Fruit fly (Drosophila melanogaster) whole organism, wandering third instar larva: ENCODE results near the gene strat.

ENCODE experiments used
- Abd-B ChIP-seq: fragments of >200 bp; optimal IDR thresholded peaks from 2 replicates; lab custom pipeline; 2017; ENCODE audit warnings: missing biosample characterization, missing genetic modification characterization
- CG32264 ChIP-seq: fragments of 200-800 bp; sonication (Bioruptor generic); optimal IDR thresholded peaks from 2 replicates; lab custom pipeline; 2016; ENCODE audit warnings: missing biosample characterization, missing genetic modification characterization
- CG9705 ChIP-seq: fragments of 200-800 bp; sonication (Bioruptor generic); optimal IDR thresholded peaks from 2 replicates; lab custom pipeline; 2018; ENCODE audit warnings: missing biosample characterization, mild to moderate bottlenecking, missing genetic modification characterization
- CrebA ChIP-seq: fragments of 200-800 bp; sonication (Bioruptor generic); optimal IDR thresholded peaks from 2 replicates; lab custom pipeline; 2016; ENCODE audit warnings: missing biosample characterization, mild to moderate bottlenecking, missing genetic modification characterization, borderline replicate concordance
- Dfd ChIP-seq: fragments of >200 bp; optimal IDR thresholded peaks from 2 replicates; lab custom pipeline; 2017; ENCODE audit warnings: missing biosample characterization, missing genetic modification characterization
- Dif ChIP-seq: fragments of 200-275, 200-300 bp; sonication (Bioruptor generic); optimal IDR thresholded peaks from 2 replicates; lab custom pipeline; 2018; ENCODE audit warnings: missing biosample characterization, missing genetic modification characterization; ENCODE audit not compliant: partially characterized antibody
- GATAd ChIP-seq: sonication (Bioruptor generic); optimal IDR thresholded peaks from 2 replicates; lab custom pipeline; 2016; ENCODE audit warnings: missing biosample characterization, missing genetic modification characterization
- HLH106 ChIP-seq: fragments of 200-800 bp; optimal IDR thresholded peaks from 3 replicates; lab custom pipeline; 2019; ENCODE audit warnings: missing biosample characterization, mild to moderate bottlenecking, missing genetic modification characterization, moderate library complexity
- Hnf4 ChIP-seq: fragments of 200-800 bp; sonication (Bioruptor generic); optimal IDR thresholded peaks from 2 replicates; lab custom pipeline; 2016; ENCODE audit warnings: missing biosample characterization, mild to moderate bottlenecking, missing genetic modification characterization
- Hr78 ChIP-seq: fragments of >200 bp; optimal IDR thresholded peaks from 2 replicates; lab custom pipeline; 2017; ENCODE audit warnings: missing biosample characterization, missing genetic modification characterization
- Hr83 ChIP-seq: fragments of 200-300 bp; sonication (Bioruptor generic); optimal IDR thresholded peaks from 2 replicates; lab custom pipeline; 2016; ENCODE audit warnings: missing biosample characterization, mild to moderate bottlenecking, missing genetic modification characterization, moderate library complexity; ENCODE audit not compliant: poor library complexity, severe bottlenecking
- Jra ChIP-seq: sonication (Bioruptor generic); optimal IDR thresholded peaks from 2 replicates; lab custom pipeline; 2016; ENCODE audit warnings: missing biosample characterization, missing genetic modification characterization
- Mio ChIP-seq: sonication (Bioruptor generic); optimal IDR thresholded peaks from 2 replicates; lab custom pipeline; 2016; ENCODE audit warnings: missing biosample characterization, missing genetic modification characterization
- Myc ChIP-seq: fragments of >200 bp; optimal IDR thresholded peaks from 2 replicates; lab custom pipeline; 2017
- N ChIP-seq: fragments of >200 bp; optimal IDR thresholded peaks from 2 replicates; lab custom pipeline; 2018; ENCODE audit warnings: missing biosample characterization, missing external identifiers, missing genetic modification characterization
- OdsH ChIP-seq: fragments of 200-800 bp; sonication (Bioruptor generic); optimal IDR thresholded peaks from 2 replicates; lab custom pipeline; 2016; ENCODE audit warnings: missing biosample characterization, mild to moderate bottlenecking, missing genetic modification characterization
- Rel ChIP-seq, 2 experiments: fragments of 200-800 bp; sonication (Bioruptor generic) in 1 of 2; optimal IDR thresholded peaks; 2 replicates in 1 of 2; 3 replicates in 1 of 2; lab custom pipeline; 2016 to 2019; ENCODE audit warnings: mild to moderate bottlenecking in 2 of 2, missing biosample characterization in 2 of 2, missing genetic modification characterization in 2 of 2, moderate library complexity in 1 of 2
- Sp1 ChIP-seq: fragments of 200-800 bp; sonication (Bioruptor generic); optimal IDR thresholded peaks from 3 replicates; lab custom pipeline; 2019; ENCODE audit warnings: missing biosample characterization, mild to moderate bottlenecking, missing genetic modification characterization, moderate library complexity
- Vsx2 ChIP-seq: fragments of 200-300, 225-300 bp; sonication (Bioruptor generic); optimal IDR thresholded peaks from 2 replicates; lab custom pipeline; 2018; ENCODE audit warnings: missing biosample characterization, missing genetic modification characterization; ENCODE audit not compliant: partially characterized antibody
- br ChIP-seq: fragments of 200-800 bp; sonication (Bioruptor generic); optimal IDR thresholded peaks from 2 replicates; lab custom pipeline; 2016; ENCODE audit warnings: missing biosample characterization, missing genetic modification characterization
- brk ChIP-seq: fragments of 200-800 bp; sonication (Bioruptor generic); optimal IDR thresholded peaks from 2 replicates; lab custom pipeline; 2016; ENCODE audit warnings: missing biosample characterization, mild to moderate bottlenecking, missing genetic modification characterization
- dl ChIP-seq, 2 experiments: fragments of 175-275, 200-275 bp in 1 of 2; fragments of 200-275 bp in 1 of 2; sonication (Bioruptor generic); optimal IDR thresholded peaks; lab custom pipeline; 2018; ENCODE audit warnings: mild to moderate bottlenecking in 2 of 2, missing biosample characterization in 2 of 2, missing genetic modification characterization in 2 of 2, moderate library complexity in 2 of 2; ENCODE audit not compliant: partially characterized antibody in 2 of 2, insufficient read depth in 1 of 2
- dmrt93B ChIP-seq: fragments of 200-800 bp; sonication (Bioruptor generic); optimal IDR thresholded peaks from 2 replicates; lab custom pipeline; 2018; ENCODE audit warnings: missing biosample characterization, mild to moderate bottlenecking, missing genetic modification characterization
- dsf ChIP-seq: sonication (Bioruptor generic); optimal IDR thresholded peaks from 2 replicates; lab custom pipeline; 2016; ENCODE audit warnings: missing biosample characterization, missing genetic modification characterization, borderline replicate concordance
- ey ChIP-seq: fragments of 200-800 bp; sonication (Bioruptor generic); optimal IDR thresholded peaks from 2 replicates; lab custom pipeline; 2016; ENCODE audit warnings: missing biosample characterization, missing genetic modification characterization
- foxo ChIP-seq, 2 experiments: fragments of 200-800 bp; sonication (Bioruptor generic); optimal IDR thresholded peaks; 2 replicates in 1 of 2; 3 replicates in 1 of 2; lab custom pipeline; 2016 to 2017; ENCODE audit warnings: missing biosample characterization in 2 of 2, missing genetic modification characterization in 2 of 2
- fru ChIP-seq: fragments of 200-800 bp; sonication (Bioruptor generic); optimal IDR thresholded peaks from 3 replicates; lab custom pipeline; 2016; ENCODE audit warnings: missing biosample characterization, mild to moderate bottlenecking, missing genetic modification characterization
- h ChIP-seq: fragments of 200-800 bp; sonication (Bioruptor generic); optimal IDR thresholded peaks from 3 replicates; lab custom pipeline; 2016; ENCODE audit warnings: missing biosample characterization, mild to moderate bottlenecking, missing genetic modification characterization
- jim ChIP-seq: fragments of 175-275, 200-325 bp; sonication (Bioruptor generic); optimal IDR thresholded peaks from 2 replicates; lab custom pipeline; 2016; ENCODE audit warnings: missing biosample characterization, mild to moderate bottlenecking, missing genetic modification characterization
- lola ChIP-seq: fragments of >200 bp; optimal IDR thresholded peaks from 2 replicates; lab custom pipeline; 2017; ENCODE audit warnings: missing biosample characterization, missing genetic modification characterization
- pan ChIP-seq: fragments of >200 bp; optimal IDR thresholded peaks from 2 replicates; lab custom pipeline; 2017
- psq ChIP-seq: fragments of 200-800 bp; sonication (Bioruptor generic); optimal IDR thresholded peaks from 3 replicates; lab custom pipeline; 2017; ENCODE audit warnings: missing biosample characterization, mild to moderate bottlenecking, missing genetic modification characterization, moderate library complexity
- rgr ChIP-seq: fragments of 200-800 bp; sonication (Bioruptor generic); optimal IDR thresholded peaks from 3 replicates; lab custom pipeline; 2016; ENCODE audit warnings: missing biosample characterization, mild to moderate bottlenecking, missing genetic modification characterization
- sage ChIP-seq: fragments of 200-800 bp; sonication (Bioruptor generic); optimal IDR thresholded peaks from 2 replicates; lab custom pipeline; 2016; ENCODE audit warnings: missing biosample characterization, mild to moderate bottlenecking, missing genetic modification characterization
- sv ChIP-seq: fragments of 200-800 bp; sonication (Bioruptor generic); optimal IDR thresholded peaks from 3 replicates; lab custom pipeline; 2016; ENCODE audit warnings: missing biosample characterization, missing genetic modification characterization
- tai ChIP-seq: sonication (Bioruptor generic); optimal IDR thresholded peaks from 2 replicates; lab custom pipeline; 2016; ENCODE audit warnings: missing biosample characterization, missing genetic modification characterization
- usp ChIP-seq: fragments of >200 bp; optimal IDR thresholded peaks from 2 replicates; lab custom pipeline; 2017; ENCODE audit warnings: missing biosample characterization, missing genetic modification characterization
- woc ChIP-seq: sonication (Bioruptor generic); optimal IDR thresholded peaks from 2 replicates; lab custom pipeline; 2016; ENCODE audit warnings: missing biosample characterization, mild to moderate bottlenecking, missing genetic modification characterization

The strat gene

dm6 chr2L:8307817-8308551 is 12.1 kb upstream of the strat start, which contains the start of the genes Ostgamma and Mettl14:
Ostgamma (minus strand) TSS chr2L:8308192.
Mettl14 (plus strand) TSS chr2L:8308427.
- TF ChIP-seq Dfd, result no peak
- TF ChIP-seq brk (GFP tag; lab: Kevin White, UChicago), result no peak
- peak; percentile 8 for TF ChIP-seq Myc (lab: Kevin White, UChicago)
- peak; percentile 15 for TF ChIP-seq sv (GFP tag; lab: Kevin White, UChicago)
- TF ChIP-seq jim (GFP tag; lab: Kevin White, UChicago), result no peak
- no peak for TF ChIP-seq Rel (GFP tag; optimal IDR thresholded peaks at IDR 0.05; lab: Kevin White, UChicago)
- TF ChIP-seq Rel (tag; optimal IDR thresholded peaks at IDR 0.05; lab: Kevin White, UChicago), result peak; percentile 46
- peak; percentile 40 for TF ChIP-seq Jra (GFP tag; lab: Kevin White, UChicago)
- TF ChIP-seq dsf (GFP tag; lab: Kevin White, UChicago), result peak; percentile 29
- peak; percentile 9 for TF ChIP-seq psq (GFP tag; lab: Kevin White, UChicago)
- no peak for TF ChIP-seq rgr (GFP tag; lab: Kevin White, UChicago)
- TF ChIP-seq HLH106 (tag; lab: Kevin White, UChicago), result peak; percentile 21
- TF ChIP-seq h (GFP tag; lab: Kevin White, UChicago), result no peak
- TF ChIP-seq OdsH (GFP tag; lab: Kevin White, UChicago), result peak; percentile 24
- TF ChIP-seq woc, result no peak

dm6 chr2L:8311091-8311490 is 9.0 kb upstream of the strat start, which contains the start of the genes CG7810 and CG7806:
CG7810 (minus strand) TSS chr2L:8311195.
CG7806 (plus strand) TSS chr2L:8311399.
- no peak for TF ChIP-seq brk (GFP tag; lab: Kevin White, UChicago)
- peak; percentile 94 for TF ChIP-seq Hnf4 (GFP tag; lab: Kevin White, UChicago)
- peak; percentile 90 for TF ChIP-seq dsf (GFP tag; lab: Kevin White, UChicago)
- TF ChIP-seq CrebA (GFP tag; lab: Kevin White, UChicago), result no peak
- TF ChIP-seq Rel (GFP tag; optimal IDR thresholded peaks at IDR 0.05; lab: Kevin White, UChicago), result no peak
- TF ChIP-seq Rel (tag; optimal IDR thresholded peaks at IDR 0.05; lab: Kevin White, UChicago), result peak; percentile 80
- TF ChIP-seq Dif, result no peak
- no peak for TF ChIP-seq usp (GFP tag; lab: Kevin White, UChicago)
- TF ChIP-seq Vsx2, result no peak
- peak; percentile 93 for TF ChIP-seq h (GFP tag; lab: Kevin White, UChicago)
- no peak for TF ChIP-seq Dfd
- TF ChIP-seq Sp1 (GFP tag; lab: Kevin White, UChicago), result peak; percentile 90
- peak; percentile 87 for TF ChIP-seq Jra (GFP tag; lab: Kevin White, UChicago)
- peak; percentile 41 for TF ChIP-seq Mio
- TF ChIP-seq N (GFP tag; lab: Kevin White, UChicago), result no peak
- peak; percentile 84 for TF ChIP-seq woc
- TF ChIP-seq CG9705 (GFP tag; lab: Kevin White, UChicago), result peak; percentile 77
- no peak for TF ChIP-seq br (GFP tag; lab: Kevin White, UChicago)
- TF ChIP-seq lola (GFP tag; lab: Kevin White, UChicago), result no peak
- no peak for TF ChIP-seq jim (GFP tag; lab: Kevin White, UChicago)
- no peak for TF ChIP-seq fru (GFP tag; lab: Kevin White, UChicago)
- TF ChIP-seq Myc (lab: Kevin White, UChicago), result no peak
- no peak for TF ChIP-seq sage (GFP tag; lab: Kevin White, UChicago)
- peak; percentile 87 for TF ChIP-seq HLH106 (tag; lab: Kevin White, UChicago)
- TF ChIP-seq tai (GFP tag; lab: Kevin White, UChicago), result no peak
- TF ChIP-seq Hr83 (GFP tag; lab: Kevin White, UChicago), result peak; percentile 72
- peak; percentile 91 for TF ChIP-seq ey
- TF ChIP-seq foxo (GFP tag; optimal IDR thresholded peaks at IDR 0.05; lab: Kevin White, UChicago), result peak; percentile 70 to 90
- TF ChIP-seq Abd-B, result no peak
- TF ChIP-seq GATAd (GFP tag; lab: Kevin White, UChicago), result peak; percentile 64
- peak; percentile 95 for TF ChIP-seq rgr (GFP tag; lab: Kevin White, UChicago)
- TF ChIP-seq psq (GFP tag; lab: Kevin White, UChicago), result peak; percentile 84
- TF ChIP-seq CG32264, result no peak
- TF ChIP-seq OdsH (GFP tag; lab: Kevin White, UChicago), result peak; percentile 92
- TF ChIP-seq pan (lab: Kevin White, UChicago), result no peak
- TF ChIP-seq sv (GFP tag; lab: Kevin White, UChicago), result peak; percentile 69
- TF ChIP-seq dmrt93B (GFP tag; lab: Kevin White, UChicago), result no peak
- no peak for TF ChIP-seq dl (GFP tag; optimal IDR thresholded peaks at IDR 0.05; lab: Kevin White, UChicago; ENCODE audit: insufficient read depth in 1 of 2, partially characterized antibody in 2 of 2)
- TF ChIP-seq Hr78 (GFP tag; lab: Kevin White, UChicago), result no peak
